Worm (Caenorhabditis elegans) whole organism, young adult: Measurements from ENCODE around the gene F43C11.3.
A peak's percentile ranks its signal among the peaks of the same experiment; 100 is the strongest.

Source experiments
- B0261.1 ChIP-seq: sonication (generic microtip); optimal IDR thresholded peaks from 2 replicates; lab custom pipeline; 2016; ENCODE audit warnings: mild to moderate bottlenecking, missing genetic modification characterization, moderate library complexity, missing compliant biosample characterization
- F37B4.10 ChIP-seq: fragments of 200-800 bp; sonication (Bioruptor generic); IDR thresholded peaks from 2 replicates; pipeline ENCODE4 v1.3.6; 2022; ENCODE audit warnings: missing genetic modification characterization, missing compliant biosample characterization
- K11D2.4 ChIP-seq: fragments of 200-800 bp; sonication (Bioruptor generic); IDR thresholded peaks from 2 replicates; pipeline ENCODE4 v1.3.6; 2022; ENCODE audit warnings: missing genetic modification reagents, missing genetic modification characterization, missing compliant biosample characterization
- K12H6.12 ChIP-seq: fragments of 200-800 bp; sonication (Bioruptor generic); optimal IDR thresholded peaks from 2 replicates; lab custom pipeline; 2018; ENCODE audit warnings: mild to moderate bottlenecking, missing genetic modification characterization, missing compliant biosample characterization
- T26A5.8 ChIP-seq: sonication (generic microtip); optimal IDR thresholded peaks from 2 replicates; lab custom pipeline; 2016; ENCODE audit warnings: missing genetic modification characterization, missing compliant biosample characterization
- Y79H2A.3 ChIP-seq: fragments of 200-800 bp; sonication (Bioruptor generic); conservative IDR thresholded peaks from 2 replicates; pipeline ENCODE4 v1.3.6; 2022; ENCODE audit warnings: missing genetic modification reagents, missing genetic modification characterization, missing compliant biosample characterization
- akir-1 ChIP-seq: fragments of 200-800 bp; sonication (Bioruptor generic); optimal IDR thresholded peaks from 2 replicates; lab custom pipeline; 2018; ENCODE audit warnings: mild to moderate bottlenecking, missing genetic modification characterization, moderate library complexity, missing compliant biosample characterization
- ama-1 ChIP-seq, 3 experiments: fragments of 150-350 bp in 1 of 3; sonication (generic microtip) in 2 of 3; optimal IDR thresholded peaks; 2 replicates each; lab custom pipeline; 2014 to 2018; ENCODE audit warnings: missing biosample characterization in 2 of 3, missing genetic modification characterization in 2 of 3, missing genetic modification reagents in 2 of 3
- aptf-3 ChIP-seq: fragments of 200-800 bp; sonication (Bioruptor generic); IDR thresholded peaks from 2 replicates; pipeline ENCODE4 v1.3.6; 2022; ENCODE audit warnings: missing genetic modification characterization, missing compliant biosample characterization
- attf-3 ChIP-seq: fragments of 200-800 bp; sonication (Bioruptor generic); conservative IDR thresholded peaks from 2 replicates; pipeline ENCODE4 v1.3.6; 2022; ENCODE audit warnings: missing genetic modification reagents, missing genetic modification characterization, missing compliant biosample characterization
- bed-1 ChIP-seq: fragments of 200-800 bp; sonication (Bioruptor generic); IDR thresholded peaks from 2 replicates; pipeline ENCODE4 v1.3.6; 2022; ENCODE audit warnings: missing genetic modification reagents, missing genetic modification characterization, missing compliant biosample characterization
- ccch-3 ChIP-seq: fragments of 200-800 bp; sonication (Bioruptor generic); optimal IDR thresholded peaks from 2 replicates; lab custom pipeline; 2018; ENCODE audit warnings: mild to moderate bottlenecking, missing genetic modification characterization, missing compliant biosample characterization
- cebp-2 ChIP-seq: fragments of 200-800 bp; sonication (Bioruptor generic); IDR thresholded peaks from 2 replicates; pipeline ENCODE4 v1.3.6; 2022; ENCODE audit warnings: missing genetic modification characterization, missing compliant biosample characterization
- ceh-40 ChIP-seq: fragments of 200-800 bp; sonication (Bioruptor generic); IDR thresholded peaks from 2 replicates; pipeline ENCODE4 v1.3.6; 2022; ENCODE audit warnings: missing genetic modification characterization, missing compliant biosample characterization
- dpff-1 ChIP-seq: sonication (generic microtip); optimal IDR thresholded peaks from 2 replicates; lab custom pipeline; 2017; ENCODE audit warnings: mild to moderate bottlenecking, missing genetic modification characterization, missing compliant biosample characterization
- egl-44 ChIP-seq: fragments of 200-800 bp; sonication (Bioruptor generic); IDR thresholded peaks from 2 replicates; pipeline ENCODE4 v1.3.6; 2022; ENCODE audit warnings: missing genetic modification reagents, missing genetic modification characterization, missing compliant biosample characterization
- ekl-4 ChIP-seq: fragments of 200-800 bp; sonication (Bioruptor generic); IDR thresholded peaks from 2 replicates; pipeline ENCODE4 v1.3.6; 2022; ENCODE audit warnings: missing genetic modification reagents, missing genetic modification characterization, missing compliant biosample characterization
- fkh-3 ChIP-seq: sonication (generic microtip); optimal IDR thresholded peaks from 2 replicates; lab custom pipeline; 2016; ENCODE audit warnings: mild to moderate bottlenecking, missing genetic modification characterization, missing compliant biosample characterization
- hlh-12 ChIP-seq: sonication (generic microtip); optimal IDR thresholded peaks from 2 replicates; lab custom pipeline; 2016; ENCODE audit warnings: missing genetic modification characterization, missing compliant biosample characterization
- hmg-1.2 ChIP-seq: fragments of 200-800 bp; sonication (Bioruptor generic); IDR thresholded peaks from 2 replicates; pipeline ENCODE4 v1.3.6; 2022; ENCODE audit warnings: missing genetic modification reagents, missing genetic modification characterization, missing compliant biosample characterization
- lin-40 ChIP-seq: sonication (generic microtip); optimal IDR thresholded peaks from 2 replicates; lab custom pipeline; 2016; ENCODE audit warnings: missing genetic modification characterization, mild to moderate bottlenecking, missing compliant biosample characterization, missing genotype, missing genetic modification reagents
- lsl-1 ChIP-seq: fragments of 200-800 bp; sonication (Bioruptor generic); optimal IDR thresholded peaks from 2 replicates; lab custom pipeline; 2018; ENCODE audit warnings: mild to moderate bottlenecking, missing genetic modification characterization, moderate library complexity, missing compliant biosample characterization
- mel-28 ChIP-seq: sonication (generic microtip); optimal IDR thresholded peaks from 2 replicates; lab custom pipeline; 2016; ENCODE audit warnings: borderline replicate concordance, mild to moderate bottlenecking, missing genetic modification characterization, missing compliant biosample characterization
- mes-4 ChIP-seq: sonication (generic microtip); optimal IDR thresholded peaks from 2 replicates; lab custom pipeline; 2016; ENCODE audit warnings: missing genotype, missing genetic modification characterization, missing compliant biosample characterization
- nhr-120 ChIP-seq: fragments of 200-800 bp; sonication (Bioruptor generic); IDR thresholded peaks from 2 replicates; pipeline ENCODE4 v1.3.6; 2022; ENCODE audit warnings: missing genetic modification characterization, missing compliant biosample characterization
- nhr-179 ChIP-seq: sonication (generic microtip); optimal IDR thresholded peaks from 2 replicates; lab custom pipeline; 2016; ENCODE audit warnings: mild to moderate bottlenecking, missing genetic modification characterization, missing compliant biosample characterization
- nhr-80 ChIP-seq: sonication (generic microtip); optimal IDR thresholded peaks from 2 replicates; lab custom pipeline; 2016; ENCODE audit warnings: missing genetic modification characterization, missing compliant biosample characterization
- pha-4 ChIP-seq: fragments of 150-350 bp; sonication (generic microtip); optimal IDR thresholded peaks from 2 replicates; lab custom pipeline; 2014; ENCODE audit warnings: missing biosample characterization, missing genetic modification reagents, missing genetic modification characterization
- repo-1 ChIP-seq: sonication (generic microtip); optimal IDR thresholded peaks from 2 replicates; lab custom pipeline; 2017; ENCODE audit warnings: mild to moderate bottlenecking, missing genetic modification characterization, missing compliant biosample characterization
- rpc-1 ChIP-seq, 2 experiments: fragments of 150-350 bp in 1 of 2; sonication (generic microtip) in 1 of 2; optimal IDR thresholded peaks; 2 replicates each; lab custom pipeline; 2014 to 2018; ENCODE audit warnings: missing biosample characterization in 1 of 2, missing genetic modification characterization in 1 of 2, missing genetic modification reagents in 1 of 2, missing genotype in 1 of 2
- snpc-1.3 ChIP-seq: sonication (generic microtip); optimal IDR thresholded peaks from 2 replicates; lab custom pipeline; 2017; ENCODE audit warnings: missing genetic modification characterization, mild to moderate bottlenecking, missing compliant biosample characterization, antibody characterized with exemption, moderate library complexity, missing genotype, missing genetic modification reagents; ENCODE audit not compliant: insufficient read depth
- tbp1 ChIP-seq: fragments of 200-800 bp; sonication (Bioruptor generic); optimal IDR thresholded peaks from 2 replicates; lab custom pipeline; 2018; ENCODE audit warnings: mild to moderate bottlenecking, missing genetic modification characterization, missing compliant biosample characterization
- tlf-1 ChIP-seq: fragments of 200-800 bp; sonication (Bioruptor generic); optimal IDR thresholded peaks from 2 replicates; lab custom pipeline; 2018; ENCODE audit warnings: mild to moderate bottlenecking, missing genetic modification characterization, missing compliant biosample characterization
- ztf-3 ChIP-seq: fragments of 200-800 bp; sonication (Bioruptor generic); optimal IDR thresholded peaks from 2 replicates; lab custom pipeline; 2018; ENCODE audit warnings: mild to moderate bottlenecking, missing genetic modification characterization, missing compliant biosample characterization

F43C11.3 gene

DNA sequence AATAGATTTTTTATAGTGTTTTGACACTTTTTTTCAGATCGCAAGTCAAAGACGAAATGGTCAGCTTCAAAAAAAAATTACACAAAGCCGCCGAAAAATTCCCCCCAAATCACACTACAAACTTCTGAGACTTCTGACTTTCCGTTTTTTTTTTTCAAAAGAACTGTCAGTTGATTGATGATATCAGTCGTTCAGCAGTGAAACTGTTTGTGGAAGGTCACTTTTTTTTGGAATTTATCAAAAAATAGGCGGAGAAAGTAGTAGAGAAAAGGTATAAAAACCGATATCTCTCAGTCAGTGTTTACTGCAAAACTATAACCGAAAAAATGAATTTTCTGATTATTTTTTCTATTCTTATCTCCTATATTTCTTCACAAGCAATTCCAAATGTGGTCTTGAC lies at the start of gene F43C11.3:
Gene F43C11.3 (plus strand): TSS at position 301 of the 400 bp plus-strand sequence.
- no peak for TF ChIP-seq snpc-1.3 (tag; lab: Kevin White, UChicago)
- no peak for TF ChIP-seq aptf-3 (GFP tag; lab: Robert Waterston, UW)
- no peak for TF ChIP-seq bed-1 (GFP tag; lab: Robert Waterston, UW)
- TF ChIP-seq F37B4.10 (GFP tag; lab: Robert Waterston, UW): no peak
- no peak for TF ChIP-seq mel-28 (tag; lab: Kevin White, UChicago)
- no peak for TF ChIP-seq lin-40 (tag; lab: Kevin White, UChicago)
- no peak for TF ChIP-seq akir-1 (GFP tag; lab: Kevin White, UChicago)
- TF ChIP-seq mes-4 (tag; lab: Kevin White, UChicago): no peak
- TF ChIP-seq ceh-40 (GFP tag; lab: Robert Waterston, UW): no peak
- no peak for TF ChIP-seq lsl-1 (GFP tag; lab: Kevin White, UChicago)
- no peak for TF ChIP-seq pha-4

DNA sequence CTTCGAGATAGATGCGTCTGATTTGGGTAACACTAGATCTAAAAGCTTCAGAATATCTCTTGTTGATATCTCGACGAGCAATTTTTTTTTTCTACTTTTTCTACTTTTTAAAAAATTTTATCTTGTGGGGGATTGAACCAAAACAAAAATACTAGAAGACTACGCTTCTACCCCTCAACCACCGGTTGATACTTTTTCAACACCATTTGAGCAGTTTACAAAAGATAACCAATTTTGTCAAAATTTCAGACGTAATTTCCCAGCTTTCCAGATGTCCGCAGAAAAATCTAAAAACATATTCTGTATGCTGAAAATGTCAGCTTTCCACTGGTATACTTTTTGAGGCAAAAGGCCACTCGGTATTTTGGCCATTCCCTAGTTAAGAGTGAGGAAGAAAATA lies 48.5 kb upstream of the F43C11.3 start:
- TF ChIP-seq K11D2.4 (no peak), attf-3 (GFP tag; lab: Robert Waterston, UW) (no peak), ama-1 (optimal IDR thresholded peaks at IDR 0.05; lab: Kevin White, UChicago) (no peak), ama-1 (GFP tag; optimal IDR thresholded peaks at IDR 0.05; lab: Kevin White, UChicago) (no peak), B0261.1 (tag; lab: Kevin White, UChicago) (peak; percentile 54), ceh-40 (GFP tag; lab: Robert Waterston, UW) (no peak), tbp1 (peak; percentile 86), tlf-1 (GFP tag; lab: Kevin White, UChicago) (no peak), fkh-3 (tag; lab: Kevin White, UChicago) (no peak), rpc-1 (optimal IDR thresholded peaks at IDR 0.05; lab: Kevin White, UChicago) (peak; percentile 46), rpc-1 (tag; optimal IDR thresholded peaks at IDR 0.05; lab: Kevin White, UChicago) (peak; percentile 70)

DNA sequence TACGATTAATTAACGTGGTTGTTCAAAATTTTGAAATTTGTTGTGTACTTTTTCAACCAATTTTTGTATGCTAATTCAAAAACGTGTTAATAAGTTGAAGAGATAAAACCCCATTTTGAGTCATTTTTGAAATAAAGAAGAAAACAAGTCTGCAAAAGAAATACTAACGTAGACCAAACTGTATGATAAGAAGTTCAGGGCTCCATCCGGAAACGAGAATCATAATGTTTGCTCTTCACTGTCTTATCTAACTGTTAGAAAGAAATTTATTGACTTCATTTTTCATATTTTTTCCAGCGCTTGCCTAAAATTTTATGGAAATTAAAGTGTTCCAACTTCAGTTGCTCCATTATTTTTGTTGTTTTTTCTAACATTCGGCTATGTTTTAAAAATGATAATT lies 47.6 kb upstream of the F43C11.3 start:
- no peak for TF ChIP-seq hmg-1.2
- TF ChIP-seq K11D2.4: no peak
- no peak for TF ChIP-seq K12H6.12
- TF ChIP-seq nhr-80 (tag; lab: Kevin White, UChicago): peak; percentile 62
- no peak for TF ChIP-seq nhr-120
- TF ChIP-seq, all 124 proteins: peak for 1

DNA sequence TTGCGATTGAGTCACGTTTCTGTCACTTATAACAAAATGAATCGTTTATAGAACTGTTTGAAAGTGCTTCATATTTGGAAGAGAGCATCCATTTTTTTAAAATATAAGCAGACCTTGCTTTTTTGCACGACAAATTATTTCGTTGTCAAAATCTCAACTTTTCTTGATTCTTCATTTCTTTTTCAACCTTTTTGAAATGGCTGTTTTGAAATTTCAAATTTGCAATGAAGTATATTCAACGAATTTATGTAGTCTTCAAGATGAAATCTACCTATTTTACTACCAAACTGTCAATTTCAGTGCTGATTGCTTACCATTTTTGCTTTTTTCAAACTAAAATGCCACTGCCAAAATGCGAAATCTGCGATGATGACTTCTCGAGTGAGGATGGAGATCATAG lies 46.4 kb upstream of the F43C11.3 start, which contains the start of gene B0281.3:
Gene B0281.3 (plus strand): TSS at position 301 of the 400 bp plus-strand sequence.
- TF ChIP-seq ekl-4 (GFP tag; lab: Robert Waterston, UW) (no peak), ccch-3 (GFP tag; lab: Kevin White, UChicago) (no peak), K11D2.4 (no peak), ztf-3 (no peak), repo-1 (no peak), egl-44 (no peak), hlh-12 (tag; lab: Kevin White, UChicago) (no peak), T26A5.8 (tag; lab: Kevin White, UChicago) (no peak), nhr-179 (tag; lab: Kevin White, UChicago) (no peak), cebp-2 (GFP tag; lab: Robert Waterston, UW) (no peak), dpff-1 (tag; lab: Kevin White, UChicago) (no peak), Y79H2A.3 (no peak), ceh-40 (GFP tag; lab: Robert Waterston, UW) (no peak), snpc-1.3 (tag; lab: Kevin White, UChicago) (no peak), B0261.1 (tag; lab: Kevin White, UChicago) (no peak)
- TF ChIP-seq, all 124 proteins: peak for 0
